Worm (Caenorhabditis elegans): ENCODE data around the gene T05A7.6.

ce11 chrII:4619700-4620099, 51.9 kb downstream of the T05A7.6 start, which contains the start of gene clec-138:
- no peak for TF ChIP-seq elt-3 (tag; optimal IDR thresholded peaks at IDR 0.05)
- TF ChIP-seq unc-62 (GFP tag; optimal IDR thresholded peaks at IDR 0.05), result no peak
- no peak for TF ChIP-seq snpc-4 (tag; optimal IDR thresholded peaks at IDR 0.05)
- no peak for TF ChIP-seq elt-1 (tag; optimal IDR thresholded peaks at IDR 0.05; ENCODE audit: borderline replicate concordance, insufficient read depth)
- no peak for TF ChIP-seq lsy-2 (tag; optimal IDR thresholded peaks at IDR 0.05)
- no peak for TF ChIP-seq mep-1 (tag; optimal IDR thresholded peaks at IDR 0.05)

Measured in whole organism, mixed stage, embryonic.